Fruit fly (Drosophila melanogaster): ENCODE results near the gene ssp2.

DNA sequence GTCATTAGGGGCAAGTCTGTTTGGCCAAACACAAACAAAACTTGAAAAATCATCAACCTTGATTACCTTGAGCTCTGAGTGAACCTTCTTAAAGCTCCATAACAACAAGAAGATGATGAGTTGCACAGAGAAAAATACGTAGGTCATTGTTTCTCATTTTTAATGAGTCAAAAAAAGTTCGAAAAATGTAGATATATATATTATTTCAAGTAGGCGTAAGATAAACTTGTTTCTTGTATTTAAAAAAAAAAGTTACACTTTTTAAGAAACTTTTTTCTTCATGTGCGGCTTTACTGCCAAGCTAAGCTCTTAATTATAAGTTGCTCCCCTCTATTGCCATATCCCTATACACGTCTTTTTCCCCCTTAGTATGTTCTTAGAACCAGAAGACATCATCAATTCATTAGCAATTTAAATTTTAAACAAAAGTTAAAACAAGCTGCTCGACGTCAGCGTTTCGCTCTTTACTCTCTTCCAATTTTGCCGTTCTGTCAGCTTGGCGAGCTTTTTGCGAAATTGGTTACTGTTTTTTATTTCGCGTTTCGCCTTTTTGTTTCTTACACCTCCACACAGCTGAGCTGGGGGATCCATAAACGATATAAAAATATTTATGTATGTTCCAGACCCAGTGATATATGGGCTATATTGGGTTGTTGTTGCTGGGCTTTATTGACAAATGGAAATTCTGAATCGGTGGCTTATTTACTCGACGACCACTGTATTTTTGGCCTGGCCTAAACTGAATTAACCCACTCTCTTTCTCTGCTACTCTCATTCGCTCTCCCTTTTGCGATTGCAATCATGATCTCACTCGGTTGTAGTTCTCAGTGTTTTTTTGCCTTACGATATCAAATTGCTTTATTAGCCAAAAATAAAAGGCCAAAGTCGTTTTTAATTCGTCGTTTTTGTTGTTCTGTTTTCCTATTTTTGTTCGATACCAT is 41.4 kb upstream of the ssp2 start:
- TF ChIP-seq CG8478 (optimal IDR thresholded peaks at IDR 0.05) (no peak), CTCF (optimal IDR thresholded peaks at IDR 0.05) (no peak)
